Fruit fly (Drosophila melanogaster) whole organism, embryonic: Measurements from ENCODE around the gene EndoGI.
A peak's percentile ranks its signal among the peaks of the same experiment; 100 is the strongest.

ENCODE experiments used
- Adf1 ChIP-seq: fragments of 200-800 bp; sonication (Bioruptor generic); IDR thresholded peaks from 2 replicates; pipeline ENCODE4 v1.3.6; 2022; ENCODE audit warnings: missing biosample characterization, missing genetic modification characterization
- Aef1 ChIP-seq: fragments of 200-800 bp; sonication (Bioruptor generic); IDR thresholded peaks from 3 replicates; pipeline ENCODE4 v1.3.6; 2022; ENCODE audit warnings: missing biosample characterization, missing genetic modification characterization
- CG10274 ChIP-seq: fragments of 200-800 bp; sonication (Bioruptor generic); optimal IDR thresholded peaks from 3 replicates; lab custom pipeline; 2017; ENCODE audit warnings: missing biosample characterization, mild to moderate bottlenecking, missing genetic modification characterization
- CG10366 ChIP-seq: fragments of 200-800 bp; sonication (Bioruptor generic); IDR thresholded peaks from 2 replicates; pipeline ENCODE4 v1.3.6; 2022; ENCODE audit warnings: missing biosample characterization, missing genetic modification characterization
- CG11093 ChIP-seq: fragments of 200-800 bp; sonication (Bioruptor generic); IDR thresholded peaks from 3 replicates; pipeline ENCODE4 v1.3.6; 2022; ENCODE audit warnings: missing biosample characterization, missing genetic modification characterization
- CG11398 ChIP-seq: fragments of 200-800 bp; sonication (Bioruptor generic); optimal IDR thresholded peaks from 2 replicates; lab custom pipeline; 2016; ENCODE audit warnings: missing biosample characterization, missing genetic modification characterization
- CG11695 ChIP-seq: fragments of 200-800 bp; sonication (Bioruptor generic); IDR thresholded peaks from 3 replicates; pipeline ENCODE4 v1.3.6; 2022; ENCODE audit warnings: missing biosample characterization, missing genetic modification characterization
- CG11696 ChIP-seq: fragments of 200-800 bp; sonication (Bioruptor generic); IDR thresholded peaks from 2 replicates; pipeline ENCODE4 v1.3.6; 2022; ENCODE audit warnings: missing biosample characterization, missing genetic modification characterization
- CG30403 ChIP-seq: fragments of 200-800 bp; sonication (Bioruptor generic); optimal IDR thresholded peaks from 3 replicates; lab custom pipeline; 2016; ENCODE audit warnings: missing biosample characterization, missing genetic modification characterization
- CG32772 ChIP-seq: fragments of 200-800 bp; sonication (Bioruptor generic); IDR thresholded peaks from 2 replicates; pipeline ENCODE4 v1.3.6; 2022; ENCODE audit warnings: missing biosample characterization, missing genetic modification characterization
- CG3995 ChIP-seq: fragments of 200-800 bp; sonication (Bioruptor generic); optimal IDR thresholded peaks from 3 replicates; lab custom pipeline; 2016; ENCODE audit warnings: missing biosample characterization, missing genetic modification characterization
- CG42726 ChIP-seq: fragments of 200-800 bp; sonication (Bioruptor generic); IDR thresholded peaks from 2 replicates; pipeline ENCODE4 v1.3.6; 2022; ENCODE audit warnings: missing biosample characterization, missing genetic modification characterization; ENCODE audit not compliant: partially characterized antibody
- CG43689 ChIP-seq: fragments of 200-800 bp; sonication (Bioruptor generic); IDR thresholded peaks from 2 replicates; pipeline ENCODE4 v1.3.6; 2022; ENCODE audit warnings: missing biosample characterization, missing genetic modification characterization
- CG6175 ChIP-seq: fragments of 200-800 bp; sonication (Bioruptor generic); IDR thresholded peaks from 3 replicates; pipeline ENCODE4 v1.3.6; 2022; ENCODE audit warnings: missing biosample characterization, missing genetic modification characterization
- CG6765 ChIP-seq: fragments of 200-800 bp; sonication (Bioruptor generic); optimal IDR thresholded peaks from 3 replicates; lab custom pipeline; 2017; ENCODE audit warnings: missing biosample characterization, mild to moderate bottlenecking, missing genetic modification characterization
- CG6813 ChIP-seq: fragments of 200-800 bp; sonication (Bioruptor generic); optimal IDR thresholded peaks from 2 replicates; lab custom pipeline; 2017; ENCODE audit warnings: missing biosample characterization, missing genetic modification characterization, mild to moderate bottlenecking, moderate library complexity, missing genetic modification reagents
- CG7987 ChIP-seq: fragments of 200-800 bp; sonication (Bioruptor generic); optimal IDR thresholded peaks from 2 replicates; lab custom pipeline; 2018; ENCODE audit warnings: missing biosample characterization, mild to moderate bottlenecking, missing genetic modification characterization, moderate library complexity
- CG8281 ChIP-seq: fragments of 200-800 bp; sonication (Bioruptor generic); optimal IDR thresholded peaks from 2 replicates; lab custom pipeline; 2018; ENCODE audit warnings: missing biosample characterization, mild to moderate bottlenecking, missing genetic modification characterization, moderate library complexity
- CG8765 ChIP-seq: fragments of 200-800 bp; sonication (Bioruptor generic); IDR thresholded peaks from 2 replicates; pipeline ENCODE4 v1.3.6; 2022; ENCODE audit warnings: missing biosample characterization, missing genetic modification characterization
- CHES-1-like ChIP-seq: fragments of 200-800 bp; sonication (Bioruptor generic); optimal IDR thresholded peaks from 2 replicates; lab custom pipeline; 2016; ENCODE audit warnings: missing biosample characterization, missing genetic modification characterization
- Dad ChIP-seq: fragments of 200-800 bp; sonication (Bioruptor generic); optimal IDR thresholded peaks from 3 replicates; lab custom pipeline; 2016; ENCODE audit warnings: missing biosample characterization, missing genetic modification characterization
- HLHmδ ChIP-seq: fragments of 200-800 bp; sonication (Bioruptor generic); optimal IDR thresholded peaks from 2 replicates; lab custom pipeline; 2018; ENCODE audit warnings: missing biosample characterization, mild to moderate bottlenecking, missing genetic modification characterization, moderate library complexity
- HmgZ ChIP-seq: fragments of 200-800 bp; sonication (Bioruptor generic); optimal IDR thresholded peaks from 2 replicates; lab custom pipeline; 2018; ENCODE audit warnings: missing biosample characterization, mild to moderate bottlenecking, missing genetic modification characterization
- Max ChIP-seq: fragments of 200-800 bp; sonication (Bioruptor generic); optimal IDR thresholded peaks from 2 replicates; lab custom pipeline; 2016; ENCODE audit warnings: missing biosample characterization, mild to moderate bottlenecking, missing genetic modification characterization
- Med ChIP-seq: fragments of 200-800 bp; sonication (Bioruptor generic); peaks from one replicate; lab custom pipeline; 2016; ENCODE audit warnings: missing biosample characterization, missing genetic modification characterization, mild to moderate bottlenecking, inconsistent platforms, moderate library complexity
- NC2β ChIP-seq: fragments of 200-800 bp; sonication (Bioruptor generic); optimal IDR thresholded peaks from 2 replicates; lab custom pipeline; 2016; ENCODE audit warnings: missing biosample characterization, missing genetic modification characterization
- Scr ChIP-seq: fragments of 200-800 bp; sonication (Bioruptor generic); IDR thresholded peaks from 2 replicates; pipeline ENCODE4 v1.3.6; 2022; ENCODE audit warnings: missing biosample characterization, missing genetic modification characterization; ENCODE audit not compliant: partially characterized antibody
- Sry-δ ChIP-seq: fragments of 200-800 bp; sonication (Bioruptor generic); optimal IDR thresholded peaks from 2 replicates; lab custom pipeline; 2016; ENCODE audit warnings: missing biosample characterization, missing genetic modification characterization
- aop ChIP-seq: fragments of 200-800 bp; sonication (Bioruptor generic); IDR thresholded peaks from 2 replicates; pipeline ENCODE4 v1.3.6; 2022; ENCODE audit warnings: missing biosample characterization, missing genetic modification characterization
- ara ChIP-seq: fragments of 200-800 bp; sonication (Bioruptor generic); IDR thresholded peaks from 2 replicates; pipeline ENCODE4 v1.3.6; 2022; ENCODE audit warnings: missing biosample characterization, missing genetic modification characterization
- bowl ChIP-seq: fragments of 200-800 bp; sonication (Bioruptor generic); IDR thresholded peaks from 2 replicates; pipeline ENCODE4 v1.3.6; 2022; ENCODE audit warnings: missing biosample characterization, missing genetic modification characterization
- cato ChIP-seq: fragments of 200-800 bp; sonication (Bioruptor generic); optimal IDR thresholded peaks from 2 replicates; lab custom pipeline; 2016; ENCODE audit warnings: missing biosample characterization, missing genetic modification characterization, borderline replicate concordance
- ci ChIP-seq: fragments of 200-800 bp; sonication (Bioruptor generic); IDR thresholded peaks from 3 replicates; pipeline ENCODE4 v1.3.6; 2022; ENCODE audit warnings: missing biosample characterization, missing genetic modification characterization
- da ChIP-seq: fragments of 200-800 bp; sonication (Bioruptor generic); optimal IDR thresholded peaks from 2 replicates; lab custom pipeline; 2016; ENCODE audit warnings: missing biosample characterization, missing genetic modification characterization
- dmrt11E ChIP-seq: fragments of 200-800 bp; sonication (Bioruptor generic); optimal IDR thresholded peaks from 3 replicates; lab custom pipeline; 2018; ENCODE audit warnings: missing biosample characterization, mild to moderate bottlenecking, missing genetic modification characterization, moderate library complexity
- dpn ChIP-seq, 2 experiments: fragments of 200-800 bp; sonication (Bioruptor generic); optimal IDR thresholded peaks; 3 replicates each; lab custom pipeline; 2016; ENCODE audit warnings: missing biosample characterization in 2 of 2, missing genetic modification characterization in 2 of 2
- fd96Cb ChIP-seq: fragments of 200-800 bp; sonication (Bioruptor generic); optimal IDR thresholded peaks from 2 replicates; lab custom pipeline; 2018; ENCODE audit warnings: missing biosample characterization, mild to moderate bottlenecking, missing genetic modification characterization, moderate library complexity
- grau ChIP-seq: fragments of 200-800 bp; optimal IDR thresholded peaks from 3 replicates; lab custom pipeline; 2019; ENCODE audit warnings: missing biosample characterization, mild to moderate bottlenecking, missing genetic modification characterization, moderate library complexity
- lab ChIP-seq: fragments of 200-800 bp; sonication (Bioruptor generic); optimal IDR thresholded peaks from 3 replicates; lab custom pipeline; 2017; ENCODE audit warnings: missing biosample characterization, missing genetic modification characterization, mild to moderate bottlenecking, moderate library complexity, missing genetic modification reagents
- luna ChIP-seq: fragments of 200-800 bp; sonication (Bioruptor generic); optimal IDR thresholded peaks from 2 replicates; lab custom pipeline; 2016; ENCODE audit warnings: missing biosample characterization, missing genetic modification characterization
- nerfin-1 ChIP-seq: fragments of 200-800 bp; sonication (Bioruptor generic); optimal IDR thresholded peaks from 3 replicates; lab custom pipeline; 2019; ENCODE audit warnings: missing biosample characterization, mild to moderate bottlenecking, missing genetic modification characterization, moderate library complexity
- onecut ChIP-seq: fragments of 200-800 bp; sonication (Bioruptor generic); IDR thresholded peaks from 2 replicates; pipeline ENCODE4 v1.3.6; 2022; ENCODE audit warnings: missing biosample characterization, missing genetic modification characterization
- org-1 ChIP-seq: fragments of 200-800 bp; sonication (Bioruptor generic); optimal IDR thresholded peaks from 2 replicates; lab custom pipeline; 2017; ENCODE audit warnings: missing biosample characterization, missing genetic modification characterization
- pan ChIP-seq, 4 experiments: fragments of >200 bp in 3 of 4; fragments of 200-800 bp in 1 of 4; sonication (Bioruptor generic) in 1 of 4; optimal IDR thresholded peaks in 3 of 4; IDR thresholded peaks in 1 of 4; 2 replicates each; pipeline versions ENCODE4 v1.3.6 to Lab custom; 2017 to 2022; ENCODE audit warnings: missing biosample characterization in 2 of 4, missing genetic modification characterization in 2 of 4, mixed read lengths in 1 of 4
- pho ChIP-seq: fragments of 200-800 bp; sonication (Bioruptor generic); optimal IDR thresholded peaks from 2 replicates; lab custom pipeline; 2016; ENCODE audit warnings: missing biosample characterization, missing genetic modification characterization
- pnt ChIP-seq: fragments of 200-800 bp; sonication (Bioruptor generic); optimal IDR thresholded peaks from 3 replicates; lab custom pipeline; 2016; ENCODE audit warnings: missing biosample characterization, missing genetic modification characterization
- ro ChIP-seq: fragments of 200-800 bp; sonication (Bioruptor generic); IDR thresholded peaks from 2 replicates; pipeline ENCODE4 v1.3.6; 2022; ENCODE audit warnings: missing biosample characterization, missing genetic modification characterization
- sens-2 ChIP-seq: fragments of 200-800 bp; sonication (Bioruptor generic); IDR thresholded peaks from 2 replicates; pipeline ENCODE4 v1.3.6; 2022; ENCODE audit warnings: missing biosample characterization, missing genetic modification characterization
- so ChIP-seq: fragments of 200-800 bp; sonication (Bioruptor generic); IDR thresholded peaks from 3 replicates; pipeline ENCODE4 v1.3.6; 2022; ENCODE audit warnings: missing biosample characterization, missing genetic modification characterization
- tio ChIP-seq: fragments of 200-800 bp; sonication (Bioruptor generic); optimal IDR thresholded peaks from 2 replicates; lab custom pipeline; 2017; ENCODE audit warnings: missing biosample characterization, missing genetic modification characterization, inconsistent platforms
- trh ChIP-seq: fragments of 200-800 bp; sonication (Bioruptor generic); optimal IDR thresholded peaks from 2 replicates; lab custom pipeline; 2016; ENCODE audit warnings: missing biosample characterization, missing genetic modification characterization
- zen ChIP-seq: fragments of 200-800 bp; sonication (Bioruptor generic); optimal IDR thresholded peaks from 3 replicates; lab custom pipeline; 2018; ENCODE audit warnings: missing biosample characterization, mild to moderate bottlenecking, missing genetic modification characterization, moderate library complexity

EndoGI gene

DNA sequence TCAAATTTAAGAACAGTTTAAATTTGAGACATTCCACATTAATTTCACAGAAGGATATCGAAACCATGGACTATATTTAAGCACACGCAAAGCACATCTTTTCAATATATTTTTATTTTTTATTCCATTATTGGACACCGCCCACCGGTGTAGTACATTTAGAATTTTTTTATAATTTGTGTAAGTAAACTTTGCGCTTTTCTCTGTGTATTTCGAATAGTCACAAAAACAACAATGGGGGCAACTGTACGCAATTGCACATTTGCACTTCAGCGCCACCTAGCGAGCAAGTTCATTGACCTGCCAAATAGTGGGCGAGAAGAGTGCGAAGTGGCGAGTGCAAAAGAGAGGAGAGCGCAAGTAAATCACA, 18.3 kb downstream of the EndoGI start (continued):
- TF ChIP-seq CHES-1-like (GFP tag; lab: Kevin White, UChicago) (no peak), HLHmδ (GFP tag; lab: Kevin White, UChicago) (no peak), ci (GFP tag; lab: Robert Waterston, UW) (peak; percentile 60; the same call in 1 of the 3 replicates), cato (GFP tag; lab: Kevin White, UChicago) (no peak), luna (no peak), CG10274 (no peak), HmgZ (tag; lab: Kevin White, UChicago) (no peak), onecut (GFP tag; lab: Robert Waterston, UW) (no peak), nerfin-1 (tag; lab: Kevin White, UChicago) (no peak), CG7987 (GFP tag; lab: Kevin White, UChicago) (no peak), Med (peak; percentile 84), trh (no peak), aop (GFP tag; lab: Robert Waterston, UW) (no peak), fd96Cb (tag; lab: Kevin White, UChicago) (peak; percentile 38), lab (GFP tag; lab: Kevin White, UChicago) (peak; percentile 81), ro (GFP tag; lab: Robert Waterston, UW) (no peak), CG8281 (no peak), tio (GFP tag; lab: Kevin White, UChicago) (peak; percentile 0), so (GFP tag; lab: Robert Waterston, UW) (no peak), CG30403 (GFP tag; lab: Kevin White, UChicago) (peak; percentile 35), Max (GFP tag; lab: Kevin White, UChicago) (no peak), CG11093 (no peak), Sry-δ (GFP tag; lab: Kevin White, UChicago) (no peak), Adf1 (no peak), da (GFP tag; lab: Kevin White, UChicago) (no peak), CG10366 (GFP tag; lab: Robert Waterston, UW) (peak; percentile 35), pnt (GFP tag; lab: Kevin White, UChicago) (no peak), CG42726 (GFP tag; lab: Robert Waterston, UW) (no peak), CG43689 (no peak), grau (peak; percentile 64), org-1 (GFP tag; lab: Kevin White, UChicago) (peak; percentile 55), CG6813 (peak; percentile 60), CG11696 (GFP tag; lab: Robert Waterston, UW) (0 out of 2 replicates have a peak, but pooled peaks have one; percentile 30), ara (no peak), CG11695 (GFP tag; lab: Robert Waterston, UW) (0 out of 3 replicates have a peak, but pooled peaks have one; percentile 51), Aef1 (GFP tag; lab: Robert Waterston, UW) (no peak), Dad (GFP tag; lab: Kevin White, UChicago) (peak; percentile 39), Scr (GFP tag; lab: Robert Waterston, UW) (no peak), CG3995 (no peak), pan (optimal IDR thresholded peaks at IDR 0.05; lab: Kevin White, UChicago) (no peak), pan (GFP tag; optimal IDR thresholded peaks at IDR 0.05 in 1 of 2, IDR thresholded peaks at IDR 0.05 in 1 of 2) (peak in 1 of 2 experiments; percentile 58), bowl (no peak), CG32772 (GFP tag; lab: Robert Waterston, UW) (peak; percentile 42; the same call in 1 of the 2 replicates), CG8765 (GFP tag; lab: Robert Waterston, UW) (no peak), zen (no peak), CG6175 (GFP tag; lab: Robert Waterston, UW) (no peak), sens-2 (GFP tag; lab: Robert Waterston, UW) (no peak), dpn (GFP tag; optimal IDR thresholded peaks at IDR 0.05; lab: Kevin White, UChicago) (peak; percentile 3 to 22), dmrt11E (no peak), pho (GFP tag; lab: Kevin White, UChicago) (peak; percentile 48), CG6765 (peak; percentile 27), CG11398 (GFP tag; lab: Kevin White, UChicago) (no peak), NC2β (GFP tag; lab: Kevin White, UChicago) (no peak)
